Worm (Caenorhabditis elegans): ENCODE results near the gene C14C11.7.
A peak's percentile ranks its signal among the peaks of the same experiment; 100 is the strongest.

- TF ChIP-seq F49E8.2 (tag; optimal IDR thresholded peaks at IDR 0.05; ENCODE audit: borderline replicate concordance) (no peak), daf-16 (GFP tag; optimal IDR thresholded peaks at IDR 0.05) (no peak), daf-16 (tag; optimal IDR thresholded peaks at IDR 0.05) (peak; percentile 1), lsy-2 (tag; optimal IDR thresholded peaks at IDR 0.05) (no peak), lin-39 (tag; optimal IDR thresholded peaks at IDR 0.05) (no peak), daf-8 (GFP tag; IDR thresholded peaks at IDR 0.05) (no peak), aly-2 (tag; optimal IDR thresholded peaks at IDR 0.05) (no peak), Y5F2A.4 (GFP tag; optimal IDR thresholded peaks at IDR 0.05) (no peak)
These were observed 16.6 kb upstream of the C14C11.7 start, which contains the start of gene prp-39 for ce11 chrV:5682530-5682929.
